Worm (Caenorhabditis elegans) whole organism, midembryonic: ENCODE measurements around the gene W01C9.2.

Source experiments
- T22C8.4 ChIP-seq: fragments of 200-800 bp; sonication (Bioruptor generic); IDR thresholded peaks from 2 replicates; pipeline ENCODE4 v1.3.6; 2022; ENCODE audit warnings: missing genetic modification characterization, missing compliant biosample characterization
- cog-1 ChIP-seq: sonication (generic microtip); optimal IDR thresholded peaks from 2 replicates; lab custom pipeline; 2016; ENCODE audit warnings: missing genetic modification characterization, missing compliant biosample characterization
- flt-1 ChIP-seq: fragments of 200-800 bp; sonication (Bioruptor generic); IDR thresholded peaks from 2 replicates; pipeline ENCODE4 v1.3.6; 2022; ENCODE audit warnings: missing genetic modification characterization, missing compliant biosample characterization
- klf-2 ChIP-seq: fragments of 200-800 bp; sonication (Bioruptor generic); conservative IDR thresholded peaks from 2 replicates; pipeline ENCODE4 v1.3.6; 2022; ENCODE audit warnings: missing genetic modification reagents, missing genetic modification characterization, missing compliant biosample characterization
- tab-1 ChIP-seq: fragments of 200-800 bp; sonication (Bioruptor generic); IDR thresholded peaks from 2 replicates; pipeline ENCODE4 v1.3.6; 2022; ENCODE audit warnings: missing genetic modification characterization, missing compliant biosample characterization
- ztf-23 ChIP-seq: fragments of 200-800 bp; sonication (Bioruptor generic); IDR thresholded peaks from 2 replicates; pipeline ENCODE4 v1.3.6; 2022; ENCODE audit warnings: missing genetic modification reagents, missing genetic modification characterization, missing compliant biosample characterization

DNA sequence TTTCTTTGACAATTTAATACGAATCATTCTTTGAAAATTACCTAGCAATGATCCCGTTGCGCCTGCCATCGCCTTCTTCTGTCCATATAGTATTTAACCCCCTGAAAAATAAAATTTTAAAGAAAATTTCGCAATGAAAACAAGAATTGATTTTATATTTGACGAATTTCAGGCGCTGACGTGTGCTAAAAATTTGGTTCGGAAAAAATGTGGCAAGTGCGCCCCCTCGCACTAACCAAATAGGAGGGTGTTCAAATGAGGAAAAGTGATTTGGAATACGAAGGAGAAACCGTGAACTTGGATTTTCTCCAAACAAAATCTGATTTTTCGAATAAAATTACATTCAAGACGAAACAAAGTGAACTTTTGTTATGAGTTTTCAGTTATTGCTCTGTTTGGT lies 29.9 kb downstream of the W01C9.2 start, which contains the start of gene stc-1:
- TF ChIP-seq T22C8.4 (no peak), klf-2 (GFP tag; lab: Robert Waterston, UW) (no peak), ztf-23 (GFP tag; lab: Robert Waterston, UW) (no peak), flt-1 (no peak), tab-1 (GFP tag; lab: Robert Waterston, UW) (no peak), cog-1 (tag; lab: Kevin White, UChicago) (no peak)
